Fruit fly (Drosophila melanogaster) whole organism, prepupa: ENCODE results near the gene CG13364.

Experiments
- CG10631 ChIP-seq: fragments of 200-800 bp; sonication (Bioruptor generic); optimal IDR thresholded peaks from 2 replicates; lab custom pipeline; 2016; ENCODE audit warnings: missing biosample characterization, missing genetic modification characterization
- CG31627 ChIP-seq: fragments of 200-800 bp; sonication (Bioruptor generic); optimal IDR thresholded peaks from 3 replicates; lab custom pipeline; 2016; ENCODE audit warnings: missing biosample characterization, missing genetic modification characterization
- Gug ChIP-seq: fragments of 200-800 bp; sonication (Bioruptor generic); IDR thresholded peaks from 2 replicates; pipeline ENCODE4 v1.3.6; 2022; ENCODE audit warnings: missing biosample characterization, missing genetic modification characterization
- Hr38 ChIP-seq: sonication (Bioruptor generic); optimal IDR thresholded peaks from 2 replicates; lab custom pipeline; 2016; ENCODE audit warnings: missing biosample characterization, missing genetic modification characterization
- Hr39 ChIP-seq: fragments of 200-800 bp; sonication (Bioruptor generic); optimal IDR thresholded peaks from 2 replicates; lab custom pipeline; 2016; ENCODE audit warnings: missing biosample characterization, missing genetic modification characterization
- Lpt ChIP-seq: fragments of 200-800 bp; sonication (Bioruptor generic); optimal IDR thresholded peaks from 3 replicates; lab custom pipeline; 2016; ENCODE audit warnings: missing biosample characterization, missing genetic modification characterization
- OdsH ChIP-seq: fragments of 200-800 bp; sonication (Bioruptor generic); optimal IDR thresholded peaks from 3 replicates; lab custom pipeline; 2016; ENCODE audit warnings: missing biosample characterization, missing genetic modification characterization
- achi ChIP-seq: fragments of 200-800 bp; sonication (Bioruptor generic); optimal IDR thresholded peaks from 3 replicates; lab custom pipeline; 2016; ENCODE audit warnings: missing biosample characterization, missing genetic modification characterization
- fkh ChIP-seq: fragments of 200-800 bp; sonication (Bioruptor generic); optimal IDR thresholded peaks from 3 replicates; lab custom pipeline; 2017; ENCODE audit warnings: missing biosample characterization, mild to moderate bottlenecking, missing genetic modification characterization, moderate library complexity
- spab ChIP-seq: fragments of 200-800 bp; sonication (Bioruptor generic); optimal IDR thresholded peaks from 2 replicates; lab custom pipeline; 2017; ENCODE audit warnings: missing biosample characterization, mild to moderate bottlenecking, missing genetic modification characterization, missing genetic modification reagents
- vri ChIP-seq: fragments of 200-800 bp; sonication (Bioruptor generic); optimal IDR thresholded peaks from 3 replicates; lab custom pipeline; 2016; ENCODE audit warnings: missing biosample characterization, mild to moderate bottlenecking, missing genetic modification characterization

- TF ChIP-seq CG31627 (no peak), Gug (no peak), CG10631 (GFP tag; lab: Kevin White, UChicago) (peak; percentile 49), OdsH (peak; percentile 19), Lpt (GFP tag; lab: Kevin White, UChicago) (no peak), vri (no peak), Hr39 (GFP tag; lab: Kevin White, UChicago) (no peak), achi (GFP tag; lab: Kevin White, UChicago) (peak; percentile 10), fkh (peak; percentile 65), spab (peak; percentile 23), Hr38 (GFP tag; lab: Kevin White, UChicago) (no peak)
Measured at dm6 chrX:581825-582224, 43.2 kb downstream of the CG13364 start, which contains the start of gene vnd.
